Fruit fly (Drosophila melanogaster): ENCODE measurements around the gene KLHL18.
A peak's percentile ranks its signal among the peaks of the same experiment; 100 is the strongest.
"Not testable (repeated sequence)": the region's sequence is repeated elsewhere in the genome, so short reads cannot be mapped to it uniquely, and the experiment has no call there.

The KLHL18 gene

DNA sequence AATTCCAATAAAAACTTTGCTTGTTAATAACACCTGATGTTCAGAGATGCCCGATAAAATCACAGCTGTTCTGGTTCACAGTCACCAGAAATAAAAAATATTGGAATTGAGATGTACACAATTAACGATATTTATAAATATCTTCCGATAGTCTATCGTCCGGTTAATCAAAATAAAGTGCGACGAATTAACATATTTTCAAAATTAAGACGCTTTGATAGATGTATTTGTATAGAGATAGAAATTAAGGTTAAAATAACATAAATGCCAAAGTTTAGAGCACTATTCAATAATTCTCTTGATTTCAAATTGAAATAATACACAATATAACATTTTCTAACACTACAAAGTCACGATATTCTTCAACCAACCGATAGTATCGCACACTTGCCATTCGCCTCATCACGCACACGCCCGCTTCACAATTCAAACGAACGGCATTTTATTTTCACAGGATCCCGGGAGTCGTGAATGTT, 47.5 kb downstream of the KLHL18 start, which contains the start of the genes CG3281 and aurA:
Gene CG3281 (minus strand): TSS at position 67 of the 476 bp plus-strand sequence.
Gene aurA (plus strand): TSS at position 386 of the 476 bp plus-strand sequence.
- TF ChIP-seq Hnf4 (GFP tag; optimal IDR thresholded peaks at IDR 0.05) (peak; percentile 86), HLH106 (tag; optimal IDR thresholded peaks at IDR 0.05) (peak; percentile 81), Myc (optimal IDR thresholded peaks at IDR 0.05) (peak; percentile 69), Mio (GFP tag; optimal IDR thresholded peaks at IDR 0.05) (no peak), dsf (GFP tag; optimal IDR thresholded peaks at IDR 0.05; ENCODE audit: borderline replicate concordance) (peak; percentile 85), jim (GFP tag; optimal IDR thresholded peaks at IDR 0.05) (no peak), Dif (GFP tag; optimal IDR thresholded peaks at IDR 0.05; ENCODE audit: partially characterized antibody) (no peak), sv (GFP tag; optimal IDR thresholded peaks at IDR 0.05) (peak; percentile 54), Jra (GFP tag; optimal IDR thresholded peaks at IDR 0.05) (peak; percentile 91), usp (GFP tag; optimal IDR thresholded peaks at IDR 0.05) (no peak), Sp1 (GFP tag; optimal IDR thresholded peaks at IDR 0.05) (peak; percentile 72), CrebA (GFP tag; optimal IDR thresholded peaks at IDR 0.05; ENCODE audit: borderline replicate concordance) (no peak), foxo (GFP tag; optimal IDR thresholded peaks at IDR 0.05) (peak in 1 of 2 experiments; percentile 84), GATAd (GFP tag; optimal IDR thresholded peaks at IDR 0.05) (peak; percentile 74), Dfd (GFP tag; optimal IDR thresholded peaks at IDR 0.05) (no peak), CG9705 (GFP tag; optimal IDR thresholded peaks at IDR 0.05) (peak; percentile 67), dl (GFP tag; optimal IDR thresholded peaks at IDR 0.05; ENCODE audit: insufficient read depth in 1 of 2, partially characterized antibody in 2 of 2) (no peak), Hr83 (GFP tag; optimal IDR thresholded peaks at IDR 0.05; ENCODE audit: poor library complexity, severe bottlenecking) (peak; percentile 45), lola (GFP tag; optimal IDR thresholded peaks at IDR 0.05) (no peak), Rel (GFP tag; optimal IDR thresholded peaks at IDR 0.05) (no peak), Rel (tag; optimal IDR thresholded peaks at IDR 0.05) (no peak), tai (GFP tag; optimal IDR thresholded peaks at IDR 0.05) (no peak), Vsx2 (GFP tag; optimal IDR thresholded peaks at IDR 0.05; ENCODE audit: partially characterized antibody) (no peak), pan (optimal IDR thresholded peaks at IDR 0.05) (no peak), Abd-B (GFP tag; optimal IDR thresholded peaks at IDR 0.05) (no peak), sage (GFP tag; optimal IDR thresholded peaks at IDR 0.05) (no peak), br (GFP tag; optimal IDR thresholded peaks at IDR 0.05) (peak; percentile 73), Hr78 (GFP tag; optimal IDR thresholded peaks at IDR 0.05) (no peak), ey (GFP tag; optimal IDR thresholded peaks at IDR 0.05) (peak; percentile 80), OdsH (GFP tag; optimal IDR thresholded peaks at IDR 0.05) (peak; percentile 66), woc (GFP tag; optimal IDR thresholded peaks at IDR 0.05) (peak; percentile 94), CG32264 (GFP tag; optimal IDR thresholded peaks at IDR 0.05) (peak; percentile 55), rgr (GFP tag; optimal IDR thresholded peaks at IDR 0.05) (peak; percentile 83), N (GFP tag; optimal IDR thresholded peaks at IDR 0.05) (no peak), fru (GFP tag; optimal IDR thresholded peaks at IDR 0.05) (peak; percentile 78), brk (GFP tag; optimal IDR thresholded peaks at IDR 0.05) (no peak), psq (GFP tag; optimal IDR thresholded peaks at IDR 0.05) (peak; percentile 59), h (GFP tag; optimal IDR thresholded peaks at IDR 0.05) (peak; percentile 87), dmrt93B (GFP tag; optimal IDR thresholded peaks at IDR 0.05) (peak; percentile 65)

DNA sequence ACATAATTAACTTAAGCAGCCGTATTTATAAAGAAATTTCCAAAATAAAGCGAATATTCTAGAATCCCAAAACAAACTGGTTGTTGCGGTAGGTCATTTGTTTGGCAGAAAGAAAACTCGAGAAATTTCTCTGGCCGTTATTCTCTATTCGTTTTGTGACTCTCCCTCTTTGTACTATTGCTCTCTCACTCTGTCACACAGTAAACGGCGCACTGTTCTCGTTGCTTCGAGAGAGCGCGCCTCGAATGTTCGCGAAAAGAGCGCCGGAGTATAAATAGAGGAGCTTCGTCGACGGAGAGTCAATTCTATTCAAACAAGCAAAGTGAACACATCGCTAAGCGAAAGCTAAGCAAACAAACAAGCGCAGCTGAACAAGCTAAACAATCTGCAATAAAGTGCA, 52.0 kb downstream of the KLHL18 start, which contains the start of gene Hsp70Ab:
Gene Hsp70Ab (plus strand): TSS at position 301 of the 400 bp plus-strand sequence.
- TF ChIP-seq CG9705, Hr78, Abd-B (GFP tag; optimal IDR thresholded peaks at IDR 0.05): not testable (repeated sequence)

All from whole organism, wandering third instar larva.